Fruit fly (Drosophila melanogaster) whole organism, embryonic: ENCODE results near the gene CG7518.

ENCODE experiments used
- ATbp ChIP-seq: fragments of 200-800 bp; sonication (Bioruptor generic); optimal IDR thresholded peaks from 2 replicates; lab custom pipeline; 2017; ENCODE audit warnings: missing biosample characterization, mild to moderate bottlenecking, missing genetic modification characterization, missing genetic modification reagents
- Atf-2 ChIP-seq: fragments of 200-800 bp; sonication (Bioruptor generic); optimal IDR thresholded peaks from 2 replicates; lab custom pipeline; 2016; ENCODE audit warnings: missing biosample characterization, missing genetic modification characterization
- B-H2 ChIP-seq: fragments of 200-800 bp; sonication (Bioruptor generic); optimal IDR thresholded peaks from 2 replicates; lab custom pipeline; 2018; ENCODE audit warnings: missing biosample characterization, mild to moderate bottlenecking, missing genetic modification characterization
- CG12942 ChIP-seq: fragments of 200-800 bp; sonication (Bioruptor generic); optimal IDR thresholded peaks from 3 replicates; lab custom pipeline; 2016; ENCODE audit warnings: missing biosample characterization, missing genetic modification characterization
- CG13775 ChIP-seq: fragments of 200-800 bp; sonication (Bioruptor generic); optimal IDR thresholded peaks from 3 replicates; lab custom pipeline; 2017; ENCODE audit warnings: missing biosample characterization, mild to moderate bottlenecking, missing genetic modification characterization
- CG14441 ChIP-seq: fragments of 200-800 bp; sonication (Bioruptor generic); IDR thresholded peaks from 2 replicates; pipeline ENCODE4 v1.3.6; 2022; ENCODE audit warnings: missing biosample characterization, missing genetic modification characterization
- CG15696 ChIP-seq: fragments of 200-800 bp; sonication (Bioruptor generic); optimal IDR thresholded peaks from 2 replicates; lab custom pipeline; 2019; ENCODE audit warnings: missing biosample characterization, mild to moderate bottlenecking, missing genetic modification characterization, moderate library complexity
- CG1603 ChIP-seq: fragments of 200-800 bp; sonication (Bioruptor generic); optimal IDR thresholded peaks from 2 replicates; lab custom pipeline; 2019; ENCODE audit warnings: missing biosample characterization, mild to moderate bottlenecking, missing genetic modification characterization, moderate library complexity
- CG1647 ChIP-seq: fragments of 200-800 bp; sonication (Bioruptor generic); optimal IDR thresholded peaks from 3 replicates; lab custom pipeline; 2016; ENCODE audit warnings: missing biosample characterization, missing genetic modification characterization
- CG16863 ChIP-seq: fragments of 200-800 bp; sonication (Bioruptor generic); optimal IDR thresholded peaks from 3 replicates; lab custom pipeline; 2016; ENCODE audit warnings: missing biosample characterization, missing genetic modification characterization
- CG2129 ChIP-seq: fragments of 200-800 bp; sonication (Bioruptor generic); IDR thresholded peaks from 2 replicates; pipeline ENCODE4 v1.3.6; 2022; ENCODE audit warnings: missing biosample characterization, missing genetic modification characterization; ENCODE audit not compliant: partially characterized antibody
- CG30020 ChIP-seq: fragments of 200-800 bp; optimal IDR thresholded peaks from 2 replicates; lab custom pipeline; 2019; ENCODE audit warnings: missing biosample characterization, mild to moderate bottlenecking, missing genetic modification characterization, moderate library complexity
- CG31388 ChIP-seq: fragments of 200-800 bp; sonication (Bioruptor generic); optimal IDR thresholded peaks from 2 replicates; lab custom pipeline; 2016; ENCODE audit warnings: missing biosample characterization, missing genetic modification characterization
- CG32772 ChIP-seq: fragments of 200-800 bp; sonication (Bioruptor generic); IDR thresholded peaks from 2 replicates; pipeline ENCODE4 v1.3.6; 2022; ENCODE audit warnings: missing biosample characterization, missing genetic modification characterization
- CG34422 ChIP-seq: fragments of 200-800 bp; sonication (Bioruptor generic); IDR thresholded peaks from 3 replicates; pipeline ENCODE4 v1.3.6; 2022; ENCODE audit warnings: missing biosample characterization, missing genetic modification characterization
- CG4328 ChIP-seq: fragments of 200-800 bp; sonication (Bioruptor generic); optimal IDR thresholded peaks from 3 replicates; lab custom pipeline; 2017; ENCODE audit warnings: missing biosample characterization, missing genetic modification reagents, missing genetic modification characterization
- CG7556 ChIP-seq: fragments of 200-800 bp; sonication (Bioruptor generic); optimal IDR thresholded peaks from 2 replicates; lab custom pipeline; 2017; ENCODE audit warnings: missing biosample characterization, mild to moderate bottlenecking, missing genetic modification characterization
- CG8765 ChIP-seq: fragments of 200-800 bp; sonication (Bioruptor generic); IDR thresholded peaks from 2 replicates; pipeline ENCODE4 v1.3.6; 2022; ENCODE audit warnings: missing biosample characterization, missing genetic modification characterization
- Dad ChIP-seq: fragments of 200-800 bp; sonication (Bioruptor generic); optimal IDR thresholded peaks from 3 replicates; lab custom pipeline; 2016; ENCODE audit warnings: missing biosample characterization, missing genetic modification characterization
- Dek ChIP-seq: fragments of 200-800 bp; sonication (Bioruptor generic); optimal IDR thresholded peaks from 3 replicates; lab custom pipeline; 2019; ENCODE audit warnings: missing biosample characterization, mild to moderate bottlenecking, missing genetic modification characterization, moderate library complexity
- Drgx ChIP-seq: fragments of 200-800 bp; sonication (Bioruptor generic); IDR thresholded peaks from 2 replicates; pipeline ENCODE4 v1.3.6; 2022; ENCODE audit warnings: missing biosample characterization, missing genetic modification characterization
- GATAe ChIP-seq: fragments of 200-800 bp; sonication (Bioruptor generic); conservative IDR thresholded peaks from 2 replicates; pipeline ENCODE4 v1.3.6; 2022; ENCODE audit warnings: missing biosample characterization, missing genetic modification characterization
- Lpt ChIP-seq: fragments of >200 bp; optimal IDR thresholded peaks from 2 replicates; lab custom pipeline; 2018; ENCODE audit warnings: missing biosample characterization, missing genetic modification characterization
- MTF-1 ChIP-seq: fragments of 200-800 bp; sonication (Bioruptor generic); optimal IDR thresholded peaks from 2 replicates; lab custom pipeline; 2018; ENCODE audit warnings: missing biosample characterization, mild to moderate bottlenecking, missing genetic modification characterization, borderline replicate concordance
- Meics ChIP-seq: fragments of 200-800 bp; sonication (Bioruptor generic); optimal IDR thresholded peaks from 2 replicates; lab custom pipeline; 2017; ENCODE audit warnings: missing biosample characterization, mild to moderate bottlenecking, missing genetic modification characterization
- Mes4 ChIP-seq: fragments of 200-800 bp; sonication (Bioruptor generic); optimal IDR thresholded peaks from 2 replicates; lab custom pipeline; 2016; ENCODE audit warnings: missing biosample characterization, missing genetic modification characterization
- Mrtf ChIP-seq: fragments of 200-800 bp; sonication (Bioruptor generic); IDR thresholded peaks from 3 replicates; pipeline ENCODE4 v1.3.6; 2022; ENCODE audit warnings: missing biosample characterization, missing genetic modification characterization
- Myb ChIP-seq: fragments of 200-800 bp; sonication (Bioruptor generic); optimal IDR thresholded peaks from 2 replicates; lab custom pipeline; 2016; ENCODE audit warnings: missing biosample characterization, missing genetic modification characterization
- Scr ChIP-seq: fragments of 200-800 bp; sonication (Bioruptor generic); IDR thresholded peaks from 2 replicates; pipeline ENCODE4 v1.3.6; 2022; ENCODE audit warnings: missing biosample characterization, missing genetic modification characterization; ENCODE audit not compliant: partially characterized antibody
- Sry-δ ChIP-seq: fragments of 200-800 bp; sonication (Bioruptor generic); optimal IDR thresholded peaks from 2 replicates; lab custom pipeline; 2016; ENCODE audit warnings: missing biosample characterization, missing genetic modification characterization
- Usf ChIP-seq: fragments of 200-800 bp; sonication (Bioruptor generic); optimal IDR thresholded peaks from 2 replicates; lab custom pipeline; 2017; ENCODE audit warnings: missing genotype, missing biosample characterization, missing genetic modification characterization
- al ChIP-seq: fragments of 200-800 bp; sonication (Bioruptor generic); IDR thresholded peaks from 2 replicates; pipeline ENCODE4 v1.3.6; 2022; ENCODE audit warnings: missing biosample characterization, missing genetic modification characterization
- ato ChIP-seq: fragments of 200-800 bp; sonication (Bioruptor generic); IDR thresholded peaks from 2 replicates; pipeline ENCODE4 v1.3.6; 2022; ENCODE audit warnings: missing biosample characterization, missing genetic modification characterization; ENCODE audit not compliant: partially characterized antibody
- az2 ChIP-seq: fragments of 200-800 bp; sonication (Bioruptor generic); optimal IDR thresholded peaks from 3 replicates; lab custom pipeline; 2016; ENCODE audit warnings: missing biosample characterization, missing genetic modification characterization
- chif ChIP-seq, 2 experiments: fragments of 200-800 bp; sonication (Bioruptor generic); optimal IDR thresholded peaks; 3 replicates each; lab custom pipeline; 2016; ENCODE audit warnings: missing biosample characterization in 2 of 2, missing genetic modification characterization in 2 of 2
- dan ChIP-seq: fragments of 200-800 bp; sonication (Bioruptor generic); IDR thresholded peaks from 2 replicates; pipeline ENCODE4 v1.3.6; 2022; ENCODE audit warnings: missing biosample characterization, missing genetic modification characterization
- esg ChIP-seq: fragments of 200-800 bp; sonication (Bioruptor generic); conservative IDR thresholded peaks from 2 replicates; pipeline ENCODE4 v1.3.6; 2022; ENCODE audit warnings: missing biosample characterization, missing genetic modification characterization
- org-1 ChIP-seq: fragments of 200-800 bp; sonication (Bioruptor generic); optimal IDR thresholded peaks from 2 replicates; lab custom pipeline; 2017; ENCODE audit warnings: missing biosample characterization, missing genetic modification characterization
- otp ChIP-seq: fragments of 200-800 bp; sonication (Bioruptor generic); IDR thresholded peaks from 3 replicates; pipeline ENCODE4, ENCODE4 v1.3.6; 2022; ENCODE audit warnings: missing biosample characterization, missing genetic modification characterization
- pb ChIP-seq: fragments of 200-800 bp; sonication (Bioruptor generic); optimal IDR thresholded peaks from 3 replicates; lab custom pipeline; 2016; ENCODE audit warnings: missing biosample characterization, missing genetic modification characterization
- pfk ChIP-seq: fragments of 200-800 bp; sonication (Bioruptor generic); optimal IDR thresholded peaks from 2 replicates; lab custom pipeline; 2018; ENCODE audit warnings: missing biosample characterization, mild to moderate bottlenecking, missing genetic modification characterization, moderate library complexity
- phol ChIP-seq: fragments of 200-800 bp; sonication (Bioruptor generic); optimal IDR thresholded peaks from 3 replicates; lab custom pipeline; 2018; ENCODE audit warnings: missing biosample characterization, mild to moderate bottlenecking, missing genetic modification characterization, moderate library complexity
- prd ChIP-seq, 3 experiments: fragments of >200 bp in 2 of 3; fragments of 200-800 bp in 1 of 3; sonication (Bioruptor generic) in 1 of 3; optimal IDR thresholded peaks in 2 of 3; IDR thresholded peaks in 1 of 3; 2 replicates in 2 of 3; 3 replicates in 1 of 3; pipeline versions ENCODE4 v1.3.6 to Lab custom; 2017 to 2022; ENCODE audit warnings: missing biosample characterization in 1 of 3, missing genetic modification characterization in 1 of 3
- sens-2 ChIP-seq: fragments of 200-800 bp; sonication (Bioruptor generic); IDR thresholded peaks from 2 replicates; pipeline ENCODE4 v1.3.6; 2022; ENCODE audit warnings: missing biosample characterization, missing genetic modification characterization
- sima ChIP-seq: fragments of 200-800 bp; sonication (Bioruptor generic); optimal IDR thresholded peaks from 2 replicates; lab custom pipeline; 2016; ENCODE audit warnings: missing biosample characterization, missing genetic modification characterization
- sob ChIP-seq: fragments of 200-800 bp; sonication (Bioruptor generic); IDR thresholded peaks from 2 replicates; pipeline ENCODE4 v1.3.6; 2022; ENCODE audit warnings: missing biosample characterization, missing genetic modification characterization
- sqz ChIP-seq: fragments of 200-800 bp; sonication (Bioruptor generic); optimal IDR thresholded peaks from 3 replicates; lab custom pipeline; 2018; ENCODE audit warnings: missing biosample characterization, mild to moderate bottlenecking, missing genetic modification characterization
- sr ChIP-seq: fragments of 200-800 bp; sonication (Bioruptor generic); IDR thresholded peaks from 3 replicates; pipeline ENCODE4 v1.3.6; 2022; ENCODE audit warnings: missing biosample characterization, missing genetic modification characterization
- tio ChIP-seq: fragments of 200-800 bp; sonication (Bioruptor generic); optimal IDR thresholded peaks from 2 replicates; lab custom pipeline; 2017; ENCODE audit warnings: missing biosample characterization, missing genetic modification characterization, inconsistent platforms
- tx ChIP-seq: fragments of 200-800 bp; sonication (Bioruptor generic); optimal IDR thresholded peaks from 2 replicates; lab custom pipeline; 2016; ENCODE audit warnings: missing biosample characterization, missing genetic modification characterization
- wek ChIP-seq: fragments of 200-800 bp; sonication (Bioruptor generic); optimal IDR thresholded peaks from 3 replicates; lab custom pipeline; 2018; ENCODE audit warnings: missing biosample characterization, mild to moderate bottlenecking, missing genetic modification characterization, moderate library complexity

The CG7518 gene

DNA sequence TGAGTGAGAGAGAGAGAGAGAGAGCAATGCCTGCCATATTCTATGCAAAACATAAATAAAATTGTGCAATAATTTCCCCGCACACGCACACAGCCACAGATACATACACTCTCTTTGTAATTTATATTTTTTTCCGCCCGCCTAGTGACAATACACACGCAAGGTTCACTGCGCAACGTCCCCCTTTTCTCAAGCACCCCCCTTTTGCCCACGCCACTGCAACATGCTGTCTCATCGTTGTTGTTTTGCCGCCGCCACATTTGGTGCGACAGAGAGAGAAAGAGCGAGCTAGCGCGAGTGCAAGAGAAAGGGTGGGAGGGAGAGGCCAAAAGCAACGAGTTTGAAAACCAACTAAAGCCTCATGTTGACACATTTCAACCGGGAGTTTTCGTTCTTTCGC is 14.5 kb downstream of the CG7518 start (continued):
- no peak for TF ChIP-seq ato (GFP tag; lab: Robert Waterston, UW)
- peak; percentile 1 for TF ChIP-seq pfk
- TF ChIP-seq CG7556 (GFP tag; lab: Kevin White, UChicago): peak; percentile 19
- TF ChIP-seq CG30020 (tag; lab: Kevin White, UChicago): no peak
- TF ChIP-seq CG34422 (GFP tag; lab: Robert Waterston, UW): peak; percentile 86
- TF ChIP-seq tx (GFP tag; lab: Kevin White, UChicago): peak; percentile 21
- peak; percentile 59 for TF ChIP-seq Meics
- peak; percentile 72 for TF ChIP-seq CG1603
- TF ChIP-seq GATAe (GFP tag; lab: Robert Waterston, UW): no peak
- TF ChIP-seq chif (GFP tag; optimal IDR thresholded peaks at IDR 0.05; lab: Kevin White, UChicago): peak; percentile 58 to 62
- no peak for TF ChIP-seq prd (optimal IDR thresholded peaks at IDR 0.05; lab: Kevin White, UChicago)
- peak; percentile 72 for TF ChIP-seq prd (GFP tag; IDR thresholded peaks at IDR 0.05; lab: Robert Waterston, UW)
- peak; percentile 49 for TF ChIP-seq CG12942 (GFP tag; lab: Kevin White, UChicago)
- TF ChIP-seq Dek (tag; lab: Kevin White, UChicago): peak; percentile 0
- peak; percentile 72 for TF ChIP-seq phol
- peak; percentile 60; the same call in 1 of the 2 replicates for TF ChIP-seq CG8765 (GFP tag; lab: Robert Waterston, UW)
- TF ChIP-seq CG14441: peak; percentile 82
- TF ChIP-seq MTF-1: peak; percentile 39
- TF ChIP-seq Mes4 (GFP tag; lab: Kevin White, UChicago): peak; percentile 50
- peak; percentile 27 for TF ChIP-seq wek
- peak; percentile 66 for TF ChIP-seq CG1647
- no peak for TF ChIP-seq Lpt (GFP tag; lab: Kevin White, UChicago)
- no peak for TF ChIP-seq sima (GFP tag; lab: Kevin White, UChicago)
- TF ChIP-seq CG4328 (GFP tag; lab: Kevin White, UChicago): peak; percentile 18
- peak; percentile 31 for TF ChIP-seq Dad (GFP tag; lab: Kevin White, UChicago)
- TF ChIP-seq Atf-2 (GFP tag; lab: Kevin White, UChicago): peak; percentile 21
- peak; percentile 3 for TF ChIP-seq az2 (GFP tag; lab: Kevin White, UChicago)
- TF ChIP-seq Scr (GFP tag; lab: Robert Waterston, UW): no peak
- TF ChIP-seq org-1 (GFP tag; lab: Kevin White, UChicago): peak; percentile 62
- no peak for TF ChIP-seq CG31388 (GFP tag; lab: Kevin White, UChicago)
- TF ChIP-seq dan (GFP tag; lab: Robert Waterston, UW): no peak
- peak; percentile 66; the same call in 1 of the 3 replicates for TF ChIP-seq otp (GFP tag; lab: Robert Waterston, UW)
- TF ChIP-seq sr (GFP tag; lab: Robert Waterston, UW): peak; percentile 74; the same call in 2 of the 3 replicates
- peak; percentile 71 for TF ChIP-seq sob (GFP tag; lab: Robert Waterston, UW)
- no peak for TF ChIP-seq tio (GFP tag; lab: Kevin White, UChicago)
- peak; percentile 68 for TF ChIP-seq sqz (GFP tag; lab: Kevin White, UChicago)
- TF ChIP-seq CG16863: peak; percentile 52
- TF ChIP-seq Usf (GFP tag; lab: Kevin White, UChicago): no peak
- peak; percentile 51 for TF ChIP-seq Myb (GFP tag; lab: Kevin White, UChicago)
- TF ChIP-seq B-H2 (GFP tag; lab: Kevin White, UChicago): no peak
- peak; percentile 84 for TF ChIP-seq Drgx (GFP tag; lab: Robert Waterston, UW)
- TF ChIP-seq CG2129 (GFP tag; lab: Robert Waterston, UW): no peak
- TF ChIP-seq Sry-δ (GFP tag; lab: Kevin White, UChicago): peak; percentile 30
- peak; percentile 17 for TF ChIP-seq ATbp
- 0 out of 3 replicates have a peak, but pooled peaks have one; percentile 23 for TF ChIP-seq Mrtf (GFP tag; lab: Robert Waterston, UW)
- TF ChIP-seq CG13775 (GFP tag; lab: Kevin White, UChicago): peak; percentile 41
- peak; percentile 72 for TF ChIP-seq CG32772 (GFP tag; lab: Robert Waterston, UW)
- peak; percentile 14 for TF ChIP-seq CG15696 (tag; lab: Kevin White, UChicago)
- TF ChIP-seq sens-2 (GFP tag; lab: Robert Waterston, UW): peak; percentile 39; the same call in 1 of the 2 replicates
- peak; percentile 14 for TF ChIP-seq pb
- peak; percentile 51 for TF ChIP-seq esg (GFP tag; lab: Robert Waterston, UW)
- TF ChIP-seq al: 0 out of 2 replicates have a peak, but pooled peaks have one; percentile 15
